Worm (Caenorhabditis elegans) whole organism, late embryonic: ENCODE results near the gene C13F10.5.

Experiments
- ceh-2 ChIP-seq: sonication (generic microtip); optimal IDR thresholded peaks from 2 replicates; lab custom pipeline; 2016; ENCODE audit warnings: missing genotype, missing genetic modification characterization, missing compliant biosample characterization
- elt-2 ChIP-seq: sonication (generic microtip); optimal IDR thresholded peaks from 2 replicates; lab custom pipeline; 2016; ENCODE audit warnings: missing genetic modification reagents, missing genetic modification characterization, missing compliant biosample characterization
- ets-4 ChIP-seq: sonication (generic microtip); optimal IDR thresholded peaks from 2 replicates; lab custom pipeline; 2016; ENCODE audit warnings: missing genetic modification characterization, missing compliant biosample characterization
- fkh-6 ChIP-seq: sonication (generic microtip); optimal IDR thresholded peaks from 2 replicates; lab custom pipeline; 2016; ENCODE audit warnings: missing genetic modification characterization, missing compliant biosample characterization
- nfya-1 ChIP-seq: sonication (generic microtip); optimal IDR thresholded peaks from 2 replicates; lab custom pipeline; 2017; ENCODE audit warnings: missing genetic modification characterization, mild to moderate bottlenecking, missing compliant biosample characterization, antibody characterized with exemption, moderate library complexity
- pag-3 ChIP-seq: sonication (generic microtip); optimal IDR thresholded peaks from 2 replicates; lab custom pipeline; 2016; ENCODE audit warnings: missing compliant biosample characterization, missing genetic modification characterization, borderline replicate concordance
- pha-4 ChIP-seq: fragments of 150-350 bp; optimal IDR thresholded peaks from 2 replicates; lab custom pipeline; 2018; ENCODE audit warnings: missing biosample characterization, missing genetic modification reagents, missing genetic modification characterization
- pqm-1 ChIP-seq: sonication (generic microtip); optimal IDR thresholded peaks from 2 replicates; lab custom pipeline; 2016; ENCODE audit warnings: missing genetic modification characterization, missing compliant biosample characterization
- sox-2 ChIP-seq: fragments of 200-800 bp; sonication (Bioruptor generic); IDR thresholded peaks from 2 replicates; pipeline ENCODE4 v1.3.6; 2022; ENCODE audit warnings: missing genetic modification reagents, missing genetic modification characterization, missing compliant biosample characterization
- unc-3 ChIP-seq, 2 experiments: fragments of 200-800 bp in 1 of 2; sonication (Bioruptor generic) in 1 of 2; sonication (generic microtip) in 1 of 2; conservative IDR thresholded peaks in 1 of 2; optimal IDR thresholded peaks in 1 of 2; 2 replicates each; pipeline versions ENCODE4 v1.3.6 to Lab custom; 2016 to 2022; ENCODE audit warnings: missing compliant biosample characterization in 2 of 2, missing genetic modification characterization in 2 of 2, missing genetic modification reagents in 1 of 2

DNA sequence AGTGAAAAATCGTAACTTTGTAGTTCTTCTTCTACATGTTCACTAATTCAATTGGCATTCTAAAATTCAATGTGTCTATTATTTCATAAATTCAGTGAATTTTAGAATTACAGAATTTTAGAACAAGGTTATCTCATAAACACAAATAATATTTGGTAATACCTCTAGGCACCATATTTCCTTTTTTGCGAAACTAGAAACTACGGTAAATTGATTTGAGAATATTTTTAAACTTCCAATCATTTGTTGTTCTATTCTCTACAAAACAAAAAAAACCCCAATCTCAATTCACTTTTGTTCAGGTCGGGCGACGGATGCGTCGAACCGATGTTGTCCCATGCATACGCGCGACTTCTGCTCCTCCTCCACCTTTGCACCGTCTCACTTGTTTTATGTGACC lies 19.0 kb downstream of the C13F10.5 start, which contains the start of gene F09G2.1:
- TF ChIP-seq ets-4 (no peak), pqm-1 (tag; lab: Kevin White, UChicago) (no peak), pag-3 (tag; lab: Kevin White, UChicago) (no peak), ceh-2 (tag; lab: Kevin White, UChicago) (no peak), fkh-6 (no peak), elt-2 (tag; lab: Kevin White, UChicago) (no peak), nfya-1 (tag; lab: Kevin White, UChicago) (no peak), sox-2 (GFP tag; lab: Robert Waterston, UW) (no peak), unc-3 (GFP tag; conservative IDR thresholded peaks at IDR 0.05; lab: Robert Waterston, UW) (no peak), unc-3 (tag; optimal IDR thresholded peaks at IDR 0.05; lab: Kevin White, UChicago) (no peak), pha-4 (no peak)
